Worm (Caenorhabditis elegans): ENCODE measurements around the gene clec-65.

DNA sequence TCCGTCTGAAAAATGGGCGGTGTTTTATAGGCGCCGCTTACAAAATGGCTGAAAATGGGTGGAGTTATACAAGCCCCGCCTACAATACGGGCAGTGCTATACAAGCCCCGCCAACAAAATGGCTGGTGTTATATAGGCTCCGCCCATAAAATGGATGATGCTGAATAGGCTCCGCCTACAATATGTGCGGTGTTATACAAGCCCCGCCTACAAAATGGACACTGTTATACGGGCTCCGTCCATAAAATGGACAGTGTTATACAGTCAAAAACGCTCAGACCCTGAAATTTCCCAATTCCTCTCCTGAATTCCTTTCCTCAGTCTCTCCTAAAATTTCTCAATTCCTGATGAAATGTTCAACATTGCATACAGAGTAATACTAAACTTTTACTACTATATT, 35.0 kb upstream of the clec-65 start:
- no peak for TF ChIP-seq attf-3 (GFP tag; conservative IDR thresholded peaks at IDR 0.05)
- TF ChIP-seq T26A5.8 (tag; optimal IDR thresholded peaks at IDR 0.05): no peak
